Fruit fly (Drosophila melanogaster) whole organism, wandering third instar larva: Measurements from ENCODE around the gene CG32313.
A peak's percentile ranks its signal among the peaks of the same experiment; 100 is the strongest.

Experiments
- Abd-B ChIP-seq: fragments of >200 bp; optimal IDR thresholded peaks from 2 replicates; lab custom pipeline; 2017; ENCODE audit warnings: missing biosample characterization, missing genetic modification characterization
- CG9705 ChIP-seq: fragments of 200-800 bp; sonication (Bioruptor generic); optimal IDR thresholded peaks from 2 replicates; lab custom pipeline; 2018; ENCODE audit warnings: missing biosample characterization, mild to moderate bottlenecking, missing genetic modification characterization
- CrebA ChIP-seq: fragments of 200-800 bp; sonication (Bioruptor generic); optimal IDR thresholded peaks from 2 replicates; lab custom pipeline; 2016; ENCODE audit warnings: missing biosample characterization, mild to moderate bottlenecking, missing genetic modification characterization, borderline replicate concordance
- Hnf4 ChIP-seq: fragments of 200-800 bp; sonication (Bioruptor generic); optimal IDR thresholded peaks from 2 replicates; lab custom pipeline; 2016; ENCODE audit warnings: missing biosample characterization, mild to moderate bottlenecking, missing genetic modification characterization
- Hr78 ChIP-seq: fragments of >200 bp; optimal IDR thresholded peaks from 2 replicates; lab custom pipeline; 2017; ENCODE audit warnings: missing biosample characterization, missing genetic modification characterization
- Jra ChIP-seq: sonication (Bioruptor generic); optimal IDR thresholded peaks from 2 replicates; lab custom pipeline; 2016; ENCODE audit warnings: missing biosample characterization, missing genetic modification characterization
- Myc ChIP-seq: fragments of >200 bp; optimal IDR thresholded peaks from 2 replicates; lab custom pipeline; 2017
- Sp1 ChIP-seq: fragments of 200-800 bp; sonication (Bioruptor generic); optimal IDR thresholded peaks from 3 replicates; lab custom pipeline; 2019; ENCODE audit warnings: missing biosample characterization, mild to moderate bottlenecking, missing genetic modification characterization, moderate library complexity
- ey ChIP-seq: fragments of 200-800 bp; sonication (Bioruptor generic); optimal IDR thresholded peaks from 2 replicates; lab custom pipeline; 2016; ENCODE audit warnings: missing biosample characterization, missing genetic modification characterization
- h ChIP-seq: fragments of 200-800 bp; sonication (Bioruptor generic); optimal IDR thresholded peaks from 3 replicates; lab custom pipeline; 2016; ENCODE audit warnings: missing biosample characterization, mild to moderate bottlenecking, missing genetic modification characterization
- lola ChIP-seq: fragments of >200 bp; optimal IDR thresholded peaks from 2 replicates; lab custom pipeline; 2017; ENCODE audit warnings: missing biosample characterization, missing genetic modification characterization
- psq ChIP-seq: fragments of 200-800 bp; sonication (Bioruptor generic); optimal IDR thresholded peaks from 3 replicates; lab custom pipeline; 2017; ENCODE audit warnings: missing biosample characterization, mild to moderate bottlenecking, missing genetic modification characterization, moderate library complexity
- sage ChIP-seq: fragments of 200-800 bp; sonication (Bioruptor generic); optimal IDR thresholded peaks from 2 replicates; lab custom pipeline; 2016; ENCODE audit warnings: missing biosample characterization, mild to moderate bottlenecking, missing genetic modification characterization
- usp ChIP-seq: fragments of >200 bp; optimal IDR thresholded peaks from 2 replicates; lab custom pipeline; 2017; ENCODE audit warnings: missing biosample characterization, missing genetic modification characterization

- TF ChIP-seq sage (GFP tag; lab: Kevin White, UChicago) (no peak), psq (GFP tag; lab: Kevin White, UChicago) (no peak), Sp1 (GFP tag; lab: Kevin White, UChicago) (no peak), Jra (no peak), CrebA (GFP tag; lab: Kevin White, UChicago) (no peak), CG9705 (GFP tag; lab: Kevin White, UChicago) (no peak), ey (GFP tag; lab: Kevin White, UChicago) (no peak), Hr78 (GFP tag; lab: Kevin White, UChicago) (no peak), Hnf4 (GFP tag; lab: Kevin White, UChicago) (no peak), h (GFP tag; lab: Kevin White, UChicago) (peak; percentile 29), lola (GFP tag; lab: Kevin White, UChicago) (no peak), usp (GFP tag; lab: Kevin White, UChicago) (no peak), Myc (lab: Kevin White, UChicago) (no peak), Abd-B (no peak)
Measured at dm6 chr3L:1516631-1517273, 28.8 kb downstream of the CG32313 start, which contains the start of gene cue.
